Worm (Caenorhabditis elegans) whole organism, L2 larva: ENCODE measurements around the gene F42A9.6.

Experiments used
- Y55F3AM.14 ChIP-seq: fragments of 200-800 bp; sonication (Bioruptor generic); optimal IDR thresholded peaks from 2 replicates; lab custom pipeline; 2018; ENCODE audit warnings: mild to moderate bottlenecking, missing genetic modification characterization, missing compliant biosample characterization
- ZK546.5 ChIP-seq: sonication (generic microtip); optimal IDR thresholded peaks from 2 replicates; lab custom pipeline; 2017; ENCODE audit warnings: missing biosample characterization, missing genetic modification characterization
- ceh-82 ChIP-seq: fragments of 150-350 bp; optimal IDR thresholded peaks from 2 replicates; lab custom pipeline; 2014; ENCODE audit warnings: missing biosample characterization, missing genetic modification characterization
- egl-27 ChIP-seq: sonication (generic microtip); optimal IDR thresholded peaks from 3 replicates; lab custom pipeline; 2017; ENCODE audit warnings: missing biosample characterization, missing genetic modification reagents, missing genetic modification characterization
- mbf-1 ChIP-seq: sonication (generic microtip); optimal IDR thresholded peaks from 2 replicates; lab custom pipeline; 2017; ENCODE audit warnings: missing biosample characterization, missing genetic modification characterization
- nhr-23 ChIP-seq: fragments of 150-350 bp; optimal IDR thresholded peaks from 2 replicates; lab custom pipeline; 2014; ENCODE audit warnings: missing biosample characterization, missing genetic modification reagents, missing genetic modification characterization
- nhr-6 ChIP-seq: fragments of 150-350 bp; optimal IDR thresholded peaks from 2 replicates; lab custom pipeline; 2014; ENCODE audit warnings: missing biosample characterization, missing genetic modification characterization
- snpc-4 ChIP-seq: fragments of 150-350 bp; optimal IDR thresholded peaks from 2 replicates; lab custom pipeline; 2014; ENCODE audit warnings: missing biosample characterization, missing genetic modification characterization
- unc-55 ChIP-seq: fragments of 150-350 bp; sonication (generic microtip); optimal IDR thresholded peaks from 3 replicates; lab custom pipeline; 2014; ENCODE audit warnings: missing biosample characterization, missing genetic modification reagents, missing genetic modification characterization
- unc-62 ChIP-seq: fragments of 150-350 bp; optimal IDR thresholded peaks from 2 replicates; lab custom pipeline; 2014; ENCODE audit warnings: missing biosample characterization, missing genetic modification reagents, missing genetic modification characterization
- ztf-11 ChIP-seq: sonication (generic microtip); optimal IDR thresholded peaks from 2 replicates; lab custom pipeline; 2017; ENCODE audit warnings: missing biosample characterization, missing genetic modification characterization

- TF ChIP-seq ceh-82 (no peak), nhr-23 (tag; lab: Kevin White, UChicago) (no peak), snpc-4 (no peak), egl-27 (tag; lab: Kevin White, UChicago) (no peak), Y55F3AM.14 (GFP tag; lab: Kevin White, UChicago) (no peak), nhr-6 (tag; lab: Kevin White, UChicago) (no peak), mbf-1 (tag; lab: Kevin White, UChicago) (no peak), unc-62 (GFP tag; lab: Kevin White, UChicago) (no peak), ztf-11 (tag; lab: Kevin White, UChicago) (no peak), unc-55 (no peak), ZK546.5 (no peak)
Observed at ce11 chrIV:8570253-8570652, 38.8 kb upstream of the F42A9.6 start, which contains the start of gene Y59H11AM.4.
